Fruit fly (Drosophila melanogaster) whole organism, adult: ENCODE measurements around the gene CG17224.

Experiments
- CG1620 ChIP-seq: fragments of 200-800 bp; sonication (Bioruptor generic); optimal IDR thresholded peaks from 2 replicates; lab custom pipeline; 2016; ENCODE audit warnings: missing biosample characterization, missing genetic modification characterization
- CG5204 ChIP-seq: fragments of 200-800 bp; sonication (Bioruptor generic); optimal IDR thresholded peaks from 2 replicates; lab custom pipeline; 2016; ENCODE audit warnings: missing biosample characterization, missing genetic modification characterization
- CG7045 ChIP-seq: fragments of 200-800 bp; sonication (Bioruptor generic); optimal IDR thresholded peaks from 2 replicates; lab custom pipeline; 2017; ENCODE audit warnings: missing biosample characterization, mild to moderate bottlenecking, missing genetic modification characterization
- CG7101 ChIP-seq: fragments of 200-800 bp; sonication (Bioruptor generic); optimal IDR thresholded peaks from 2 replicates; lab custom pipeline; 2018; ENCODE audit warnings: missing biosample characterization, mild to moderate bottlenecking, missing genetic modification characterization, moderate library complexity
- Clk ChIP-seq: fragments of 200-800 bp; sonication (Bioruptor generic); optimal IDR thresholded peaks from 2 replicates; lab custom pipeline; 2017; ENCODE audit warnings: missing biosample characterization, missing genetic modification characterization
- Crg-1 ChIP-seq: fragments of 200-800 bp; sonication (Bioruptor generic); optimal IDR thresholded peaks from 2 replicates; lab custom pipeline; 2016; ENCODE audit warnings: missing biosample characterization, missing genetic modification characterization
- Mnt ChIP-seq: fragments of 200-800 bp; sonication (Bioruptor generic); optimal IDR thresholded peaks from 2 replicates; lab custom pipeline; 2016; ENCODE audit warnings: missing biosample characterization, mild to moderate bottlenecking, missing genetic modification characterization
- tj ChIP-seq: fragments of 200-800 bp; sonication (Bioruptor generic); optimal IDR thresholded peaks from 3 replicates; lab custom pipeline; 2017; ENCODE audit warnings: missing biosample characterization, mild to moderate bottlenecking, missing genetic modification characterization, moderate library complexity

- TF ChIP-seq CG7045 (GFP tag; lab: Kevin White, UChicago) (peak; percentile 39), CG7101 (tag; lab: Kevin White, UChicago) (no peak), CG5204 (GFP tag; lab: Kevin White, UChicago) (peak; percentile 69), Clk (GFP tag; lab: Kevin White, UChicago) (peak; percentile 35), Crg-1 (no peak), tj (GFP tag; lab: Kevin White, UChicago) (peak; percentile 64), CG1620 (GFP tag; lab: Kevin White, UChicago) (no peak), Mnt (GFP tag; lab: Kevin White, UChicago) (no peak)
Observed at dm6 chr2L:3055710-3056447, 37.8 kb upstream of the CG17224 start.
